Worm (Caenorhabditis elegans) whole organism, young adult: ENCODE results near the gene T25E4.1.

Source experiments
- F22D6.2 ChIP-seq: sonication (generic microtip); optimal IDR thresholded peaks from 2 replicates; lab custom pipeline; 2016; ENCODE audit warnings: mild to moderate bottlenecking, missing genetic modification characterization, missing compliant biosample characterization
- F23B12.7 ChIP-seq: sonication (generic microtip); optimal IDR thresholded peaks from 2 replicates; lab custom pipeline; 2017; ENCODE audit warnings: missing genetic modification characterization, mild to moderate bottlenecking, missing compliant biosample characterization, antibody characterized with exemption, moderate library complexity; ENCODE audit not compliant: insufficient read depth
- F33H1.4 ChIP-seq: fragments of 200-800 bp; sonication (Bioruptor generic); IDR thresholded peaks from 2 replicates; pipeline ENCODE4 v1.3.6; 2022; ENCODE audit warnings: missing genetic modification reagents, missing genetic modification characterization, missing compliant biosample characterization
- F37B4.10 ChIP-seq: fragments of 200-800 bp; sonication (Bioruptor generic); IDR thresholded peaks from 2 replicates; pipeline ENCODE4 v1.3.6; 2022; ENCODE audit warnings: missing genetic modification characterization, missing compliant biosample characterization
- F57A8.1 ChIP-seq: fragments of 200-800 bp; sonication (Bioruptor generic); optimal IDR thresholded peaks from 2 replicates; lab custom pipeline; 2018; ENCODE audit warnings: mild to moderate bottlenecking, missing genetic modification characterization, moderate library complexity, missing compliant biosample characterization
- T26A5.8 ChIP-seq: sonication (generic microtip); optimal IDR thresholded peaks from 2 replicates; lab custom pipeline; 2016; ENCODE audit warnings: missing genetic modification characterization, missing compliant biosample characterization
- Y95B8A.8 ChIP-seq: fragments of 200-800 bp; sonication (Bioruptor generic); IDR thresholded peaks from 2 replicates; pipeline ENCODE4 v1.3.6; 2022; ENCODE audit warnings: missing genetic modification reagents, missing genetic modification characterization, missing compliant biosample characterization
- ZK185.1 ChIP-seq: sonication (generic microtip); optimal IDR thresholded peaks from 2 replicates; lab custom pipeline; 2016; ENCODE audit warnings: mild to moderate bottlenecking, missing genetic modification characterization, missing compliant biosample characterization; ENCODE audit not compliant: poor library complexity, severe bottlenecking
- ama-1 ChIP-seq, 3 experiments: fragments of 150-350 bp in 1 of 3; sonication (generic microtip) in 2 of 3; optimal IDR thresholded peaks; 2 replicates each; lab custom pipeline; 2014 to 2018; ENCODE audit warnings: missing biosample characterization in 2 of 3, missing genetic modification characterization in 2 of 3, missing genetic modification reagents in 2 of 3
- atf-7 ChIP-seq: sonication (generic microtip); optimal IDR thresholded peaks from 2 replicates; lab custom pipeline; 2017; ENCODE audit warnings: mild to moderate bottlenecking, missing genetic modification characterization, missing compliant biosample characterization
- attf-3 ChIP-seq: fragments of 200-800 bp; sonication (Bioruptor generic); conservative IDR thresholded peaks from 2 replicates; pipeline ENCODE4 v1.3.6; 2022; ENCODE audit warnings: missing genetic modification reagents, missing genetic modification characterization, missing compliant biosample characterization
- attf-5 ChIP-seq: fragments of 200-800 bp; sonication (Bioruptor generic); optimal IDR thresholded peaks from 2 replicates; lab custom pipeline; 2018; ENCODE audit warnings: mild to moderate bottlenecking, missing genetic modification characterization, missing compliant biosample characterization
- attf-6 ChIP-seq: fragments of 200-800 bp; sonication (Bioruptor generic); IDR thresholded peaks from 2 replicates; pipeline ENCODE4 v1.3.6; 2022; ENCODE audit warnings: missing genetic modification reagents, missing genetic modification characterization, missing compliant biosample characterization
- ccch-3 ChIP-seq: fragments of 200-800 bp; sonication (Bioruptor generic); optimal IDR thresholded peaks from 2 replicates; lab custom pipeline; 2018; ENCODE audit warnings: mild to moderate bottlenecking, missing genetic modification characterization, missing compliant biosample characterization
- cebp-1 ChIP-seq, 2 experiments: fragments of 200-800 bp in 1 of 2; sonication (Bioruptor generic) in 1 of 2; sonication (generic microtip) in 1 of 2; IDR thresholded peaks in 1 of 2; optimal IDR thresholded peaks in 1 of 2; 2 replicates each; pipeline versions ENCODE4 v1.3.6 to Lab custom; 2017 to 2022; ENCODE audit warnings: missing compliant biosample characterization in 2 of 2, missing genetic modification characterization in 2 of 2, mild to moderate bottlenecking in 1 of 2, missing genetic modification reagents in 1 of 2, moderate library complexity in 1 of 2
- ceh-40 ChIP-seq: fragments of 200-800 bp; sonication (Bioruptor generic); IDR thresholded peaks from 2 replicates; pipeline ENCODE4 v1.3.6; 2022; ENCODE audit warnings: missing genetic modification characterization, missing compliant biosample characterization
- ceh-58 ChIP-seq: fragments of 200-800 bp; sonication (Bioruptor generic); IDR thresholded peaks from 2 replicates; pipeline ENCODE4 v1.3.6; 2022; ENCODE audit warnings: missing genetic modification characterization, missing compliant biosample characterization
- chd-7 ChIP-seq: sonication (generic microtip); optimal IDR thresholded peaks from 2 replicates; lab custom pipeline; 2016; ENCODE audit warnings: mild to moderate bottlenecking, missing genetic modification characterization, moderate library complexity, missing compliant biosample characterization
- dox-1 ChIP-seq: fragments of 200-800 bp; sonication (Bioruptor generic); IDR thresholded peaks from 2 replicates; pipeline ENCODE4 v1.3.6; 2022; ENCODE audit warnings: missing genetic modification reagents, missing genetic modification characterization, missing compliant biosample characterization
- egl-18 ChIP-seq: fragments of 200-800 bp; sonication (Bioruptor generic); IDR thresholded peaks from 2 replicates; pipeline ENCODE4 v1.3.6; 2022; ENCODE audit warnings: missing genetic modification reagents, missing genetic modification characterization, missing compliant biosample characterization
- egl-44 ChIP-seq: fragments of 200-800 bp; sonication (Bioruptor generic); IDR thresholded peaks from 2 replicates; pipeline ENCODE4 v1.3.6; 2022; ENCODE audit warnings: missing genetic modification reagents, missing genetic modification characterization, missing compliant biosample characterization
- gei-17 ChIP-seq: fragments of 200-800 bp; sonication (Bioruptor generic); optimal IDR thresholded peaks from 2 replicates; lab custom pipeline; 2018; ENCODE audit warnings: mild to moderate bottlenecking, missing genetic modification characterization, missing compliant biosample characterization
- hmg-1.2 ChIP-seq: fragments of 200-800 bp; sonication (Bioruptor generic); IDR thresholded peaks from 2 replicates; pipeline ENCODE4 v1.3.6; 2022; ENCODE audit warnings: missing genetic modification reagents, missing genetic modification characterization, missing compliant biosample characterization
- hsf-1 ChIP-seq: fragments of 200-800 bp; sonication (Bioruptor generic); IDR thresholded peaks from 2 replicates; pipeline ENCODE4 v1.3.6; 2022; ENCODE audit warnings: missing genetic modification reagents, missing genetic modification characterization, missing compliant biosample characterization
- lag-1 ChIP-seq: fragments of 200-800 bp; sonication (Bioruptor generic); IDR thresholded peaks from 2 replicates; pipeline ENCODE4 v1.3.6; 2022; ENCODE audit warnings: missing genetic modification reagents, missing genetic modification characterization, missing compliant biosample characterization
- lin-40 ChIP-seq: sonication (generic microtip); optimal IDR thresholded peaks from 2 replicates; lab custom pipeline; 2016; ENCODE audit warnings: missing genetic modification characterization, mild to moderate bottlenecking, missing compliant biosample characterization, missing genotype, missing genetic modification reagents
- lsl-1 ChIP-seq: fragments of 200-800 bp; sonication (Bioruptor generic); optimal IDR thresholded peaks from 2 replicates; lab custom pipeline; 2018; ENCODE audit warnings: mild to moderate bottlenecking, missing genetic modification characterization, moderate library complexity, missing compliant biosample characterization
- madf-10 ChIP-seq: sonication (generic microtip); optimal IDR thresholded peaks from 2 replicates; lab custom pipeline; 2016; ENCODE audit warnings: mild to moderate bottlenecking, missing genetic modification characterization, missing compliant biosample characterization
- madf-3 ChIP-seq: fragments of 200-800 bp; sonication (Bioruptor generic); IDR thresholded peaks from 2 replicates; pipeline ENCODE4 v1.3.6; 2022; ENCODE audit warnings: missing genetic modification reagents, missing genetic modification characterization, missing compliant biosample characterization
- mcd-1 ChIP-seq: fragments of 200-800 bp; sonication (Bioruptor generic); IDR thresholded peaks from 2 replicates; pipeline ENCODE4 v1.3.6; 2022; ENCODE audit warnings: missing genetic modification reagents, missing genetic modification characterization, missing compliant biosample characterization
- mes-4 ChIP-seq: sonication (generic microtip); optimal IDR thresholded peaks from 2 replicates; lab custom pipeline; 2016; ENCODE audit warnings: missing genotype, missing genetic modification characterization, missing compliant biosample characterization
- nfya-2 ChIP-seq: fragments of 200-800 bp; sonication (Bioruptor generic); IDR thresholded peaks from 2 replicates; pipeline ENCODE4 v1.3.6; 2022; ENCODE audit warnings: missing genetic modification reagents, missing genetic modification characterization, missing compliant biosample characterization
- nhr-27 ChIP-seq: fragments of 200-800 bp; sonication (Bioruptor generic); optimal IDR thresholded peaks from 2 replicates; lab custom pipeline; 2018; ENCODE audit warnings: mild to moderate bottlenecking, missing genetic modification characterization, moderate library complexity, missing compliant biosample characterization
- nhr-80 ChIP-seq: sonication (generic microtip); optimal IDR thresholded peaks from 2 replicates; lab custom pipeline; 2016; ENCODE audit warnings: missing genetic modification characterization, missing compliant biosample characterization
- nhr-90 ChIP-seq: sonication (generic microtip); optimal IDR thresholded peaks from 2 replicates; lab custom pipeline; 2016; ENCODE audit warnings: missing genotype, mild to moderate bottlenecking, missing genetic modification characterization, missing compliant biosample characterization
- pbrm-1 ChIP-seq: fragments of 200-800 bp; sonication (Bioruptor generic); IDR thresholded peaks from 2 replicates; pipeline ENCODE4 v1.3.6; 2022; ENCODE audit warnings: missing genetic modification reagents, missing genetic modification characterization, missing compliant biosample characterization
- rcor-1 ChIP-seq: fragments of 200-800 bp; sonication (Bioruptor generic); IDR thresholded peaks from 2 replicates; pipeline ENCODE4 v1.3.6; 2022; ENCODE audit warnings: missing genetic modification reagents, missing genetic modification characterization, missing compliant biosample characterization
- rec-8 ChIP-seq, 2 experiments: sonication (generic microtip); optimal IDR thresholded peaks; 2 replicates each; lab custom pipeline; 2016; ENCODE audit warnings: mild to moderate bottlenecking in 2 of 2, missing genetic modification characterization in 2 of 2, missing genetic modification reagents in 2 of 2, missing genotype in 2 of 2, missing biosample characterization in 1 of 2, missing compliant biosample characterization in 1 of 2, moderate library complexity in 1 of 2
- snpc-4 ChIP-seq, 5 experiments: fragments of 150-350 bp in 1 of 5; sonication (generic microtip) in 4 of 5; optimal IDR thresholded peaks; 2 replicates each; lab custom pipeline; 2014 to 2018; ENCODE audit warnings: missing genetic modification characterization in 5 of 5, missing biosample characterization in 3 of 5, antibody characterized with exemption in 2 of 5, mild to moderate bottlenecking in 2 of 5, missing compliant biosample characterization in 2 of 5, missing genotype in 2 of 5, moderate library complexity in 2 of 5, missing genetic modification reagents in 1 of 5
- sptf-2 ChIP-seq: fragments of 200-800 bp; sonication (Bioruptor generic); optimal IDR thresholded peaks from 2 replicates; lab custom pipeline; 2018; ENCODE audit warnings: mild to moderate bottlenecking, missing genetic modification characterization, missing compliant biosample characterization
- tlf-1 ChIP-seq: fragments of 200-800 bp; sonication (Bioruptor generic); optimal IDR thresholded peaks from 2 replicates; lab custom pipeline; 2018; ENCODE audit warnings: mild to moderate bottlenecking, missing genetic modification characterization, missing compliant biosample characterization
- zfh-2 ChIP-seq: fragments of 200-800 bp; sonication (Bioruptor generic); conservative IDR thresholded peaks from 2 replicates; pipeline ENCODE4 v1.3.6; 2022; ENCODE audit warnings: missing genetic modification reagents, missing genetic modification characterization, missing compliant biosample characterization
- ztf-25 ChIP-seq: fragments of 200-800 bp; sonication (Bioruptor generic); IDR thresholded peaks from 2 replicates; pipeline ENCODE4 v1.3.6; 2022; ENCODE audit warnings: missing genetic modification reagents, missing genetic modification characterization, missing compliant biosample characterization
- ztf-26 ChIP-seq: sonication (generic microtip); optimal IDR thresholded peaks from 2 replicates; lab custom pipeline; 2017; ENCODE audit warnings: missing genetic modification characterization, missing compliant biosample characterization

T25E4.1 gene

ce11 chrII:5572082-5572746 lies 5.9 kb upstream of the T25E4.1 start:
- TF ChIP-seq ztf-26 (peak; percentile 5), F33H1.4 (no peak), ztf-25 (GFP tag; lab: Robert Waterston, UW) (no peak), rcor-1 (GFP tag; lab: Robert Waterston, UW) (no peak), gei-17 (GFP tag; lab: Kevin White, UChicago) (no peak), F37B4.10 (GFP tag; lab: Robert Waterston, UW) (no peak), rec-8 (tag; optimal IDR thresholded peaks at IDR 0.05; lab: Kevin White, UChicago) (no peak), attf-6 (no peak), sptf-2 (GFP tag; lab: Kevin White, UChicago) (no peak), egl-18 (GFP tag; lab: Robert Waterston, UW) (no peak), egl-44 (no peak), ZK185.1 (tag; lab: Kevin White, UChicago) (no peak), snpc-4 (GFP tag; optimal IDR thresholded peaks at IDR 0.05; lab: Kevin White, UChicago) (no peak), snpc-4 (tag; optimal IDR thresholded peaks at IDR 0.05; lab: Kevin White, UChicago) (peak in 1 of 4 experiments; percentile 51), atf-7 (tag; lab: Kevin White, UChicago) (peak; percentile 7), mcd-1 (no peak), ceh-40 (GFP tag; lab: Robert Waterston, UW) (no peak), hsf-1 (GFP tag; lab: Robert Waterston, UW) (no peak), ceh-58 (no peak), tlf-1 (GFP tag; lab: Kevin White, UChicago) (no peak), lag-1 (GFP tag; lab: Robert Waterston, UW) (no peak), nhr-90 (tag; lab: Kevin White, UChicago) (no peak), pbrm-1 (GFP tag; lab: Robert Waterston, UW) (no peak), zfh-2 (no peak), mes-4 (tag; lab: Kevin White, UChicago) (no peak), F23B12.7 (tag; lab: Kevin White, UChicago) (no peak), ama-1 (optimal IDR thresholded peaks at IDR 0.05; lab: Kevin White, UChicago) (peak; percentile 9), ama-1 (GFP tag; optimal IDR thresholded peaks at IDR 0.05; lab: Kevin White, UChicago) (no peak), nhr-27 (tag; lab: Kevin White, UChicago) (no peak), lsl-1 (GFP tag; lab: Kevin White, UChicago) (no peak), ccch-3 (GFP tag; lab: Kevin White, UChicago) (no peak), madf-3 (GFP tag; lab: Robert Waterston, UW) (no peak), lin-40 (tag; lab: Kevin White, UChicago) (peak; percentile 18), F22D6.2 (tag; lab: Kevin White, UChicago) (no peak), madf-10 (tag; lab: Kevin White, UChicago) (no peak), nhr-80 (peak; percentile 38), hmg-1.2 (GFP tag; lab: Robert Waterston, UW) (0 out of 2 replicates have a peak, but pooled peaks have one; percentile 32), attf-3 (GFP tag; lab: Robert Waterston, UW) (no peak), nfya-2 (GFP tag; lab: Robert Waterston, UW) (no peak), F57A8.1 (no peak), Y95B8A.8 (GFP tag; lab: Robert Waterston, UW) (no peak), chd-7 (tag; lab: Kevin White, UChicago) (peak; percentile 35), dox-1 (GFP tag; lab: Robert Waterston, UW) (no peak), cebp-1 (GFP tag; IDR thresholded peaks at IDR 0.05; lab: Robert Waterston, UW) (no peak), cebp-1 (tag; optimal IDR thresholded peaks at IDR 0.05; lab: Kevin White, UChicago) (peak; percentile 28), attf-5 (GFP tag; lab: Kevin White, UChicago) (peak; percentile 5), T26A5.8 (tag; lab: Kevin White, UChicago) (no peak)
